Worm (Caenorhabditis elegans): ENCODE measurements around the gene zhit-3.
A peak's percentile ranks its signal among the peaks of the same experiment; 100 is the strongest.

Gene zhit-3

ce11 chrV:10248255-10248979 lies 36.5 kb upstream of the zhit-3 start, which contains the start of gene akt-1:
akt-1 (plus strand) TSS chrV:10248905.
- peak; percentile 17 for TF ChIP-seq elt-2 (tag; optimal IDR thresholded peaks at IDR 0.05)
- no peak for TF ChIP-seq nhr-11 (tag; optimal IDR thresholded peaks at IDR 0.05)
- peak; percentile 1 for TF ChIP-seq pha-4 (tag; optimal IDR thresholded peaks at IDR 0.05)
- no peak for TF ChIP-seq lin-39 (tag; optimal IDR thresholded peaks at IDR 0.05)
- no peak for TF ChIP-seq nhr-12 (tag; optimal IDR thresholded peaks at IDR 0.05)
- peak; percentile 77 for TF ChIP-seq pqm-1 (tag; optimal IDR thresholded peaks at IDR 0.05)
- TF ChIP-seq hmg-11 (tag; optimal IDR thresholded peaks at IDR 0.05): peak; percentile 4
- TF ChIP-seq lsy-12 (tag; optimal IDR thresholded peaks at IDR 0.05): no peak
- no peak for TF ChIP-seq nhr-76 (tag; optimal IDR thresholded peaks at IDR 0.05)

DNA sequence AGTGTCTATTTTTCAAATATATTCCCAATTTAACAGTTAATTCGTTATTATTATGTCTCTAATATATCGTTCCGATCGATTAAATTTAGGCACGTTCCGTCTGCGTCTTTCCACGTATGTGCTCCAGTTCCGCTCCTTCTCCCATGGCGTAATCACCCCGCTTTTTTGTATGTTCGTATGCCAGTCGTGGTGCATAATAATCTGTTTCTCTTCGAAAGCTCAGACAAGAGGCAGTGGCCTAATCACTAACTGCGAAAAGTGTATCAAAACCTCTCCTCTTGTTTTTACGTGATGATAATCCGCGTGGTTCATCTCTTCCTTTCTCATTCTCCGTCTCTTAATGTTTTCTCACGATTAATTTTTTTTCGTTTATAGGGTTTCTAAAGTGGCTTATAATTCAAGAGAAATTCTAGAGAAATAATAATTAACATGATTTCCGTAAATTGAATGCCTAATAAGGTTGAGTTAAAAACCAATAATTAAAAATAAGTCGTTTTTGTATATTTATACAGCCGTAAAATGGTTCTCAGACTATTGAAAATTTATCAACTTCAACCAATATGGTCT lies 35.8 kb upstream of the zhit-3 start:
- no peak for TF ChIP-seq mdl-1 (tag; optimal IDR thresholded peaks at IDR 0.05)
- no peak for TF ChIP-seq tbx-2 (tag; optimal IDR thresholded peaks at IDR 0.05)
- TF ChIP-seq ama-1 (optimal IDR thresholded peaks at IDR 0.05): peak; percentile 75
- no peak for TF ChIP-seq pqm-1 (tag; optimal IDR thresholded peaks at IDR 0.05)
- no peak for TF ChIP-seq egl-27 (tag; optimal IDR thresholded peaks at IDR 0.05)

- TF ChIP-seq nhr-43 (tag; optimal IDR thresholded peaks at IDR 0.05; ENCODE audit: poor library complexity, severe bottlenecking) (no peak), ZK546.5 (tag; optimal IDR thresholded peaks at IDR 0.05) (no peak), egl-27 (tag; optimal IDR thresholded peaks at IDR 0.05) (no peak), ceh-82 (tag; optimal IDR thresholded peaks at IDR 0.05) (no peak), nhr-23 (tag; optimal IDR thresholded peaks at IDR 0.05) (no peak), ztf-11 (tag; optimal IDR thresholded peaks at IDR 0.05) (no peak), nhr-76 (tag; optimal IDR thresholded peaks at IDR 0.05) (no peak), tbx-2 (tag; optimal IDR thresholded peaks at IDR 0.05) (no peak), pqm-1 (tag; optimal IDR thresholded peaks at IDR 0.05) (no peak), nhr-77 (tag; optimal IDR thresholded peaks at IDR 0.05) (no peak), unc-62 (GFP tag; optimal IDR thresholded peaks at IDR 0.05) (no peak), skn-1 (tag; optimal IDR thresholded peaks at IDR 0.05) (no peak), zag-1 (tag; optimal IDR thresholded peaks at IDR 0.05) (no peak), ama-1 (optimal IDR thresholded peaks at IDR 0.05) (no peak), hmg-11 (tag; optimal IDR thresholded peaks at IDR 0.05) (peak; percentile 38), ceh-28 (tag; optimal IDR thresholded peaks at IDR 0.05) (no peak), lin-15B (tag; optimal IDR thresholded peaks at IDR 0.05) (no peak), nhr-237 (tag; optimal IDR thresholded peaks at IDR 0.05) (no peak), nhr-25 (tag; optimal IDR thresholded peaks at IDR 0.05) (no peak), elt-1 (tag; optimal IDR thresholded peaks at IDR 0.05) (no peak), fos-1 (tag; optimal IDR thresholded peaks at IDR 0.05) (no peak), elt-2 (tag; optimal IDR thresholded peaks at IDR 0.05) (peak; percentile 19), nhr-67 (tag; optimal IDR thresholded peaks at IDR 0.05) (no peak), ztf-4 (tag; optimal IDR thresholded peaks at IDR 0.05) (no peak), fkh-10 (GFP tag; optimal IDR thresholded peaks at IDR 0.05) (no peak), fkh-2 (tag; optimal IDR thresholded peaks at IDR 0.05) (no peak), daf-12 (tag; optimal IDR thresholded peaks at IDR 0.05) (no peak), unc-39 (tag; optimal IDR thresholded peaks at IDR 0.05) (no peak), R02D3.7 (tag; optimal IDR thresholded peaks at IDR 0.05) (no peak), eor-1 (tag; optimal IDR thresholded peaks at IDR 0.05) (no peak), nfya-1 (tag; optimal IDR thresholded peaks at IDR 0.05; ENCODE audit: insufficient read depth) (peak; percentile 41), pha-4 (tag; optimal IDR thresholded peaks at IDR 0.05) (peak; percentile 67), elt-3 (tag; optimal IDR thresholded peaks at IDR 0.05) (no peak), nhr-11 (tag; optimal IDR thresholded peaks at IDR 0.05) (no peak), mml-1 (tag; optimal IDR thresholded peaks at IDR 0.05) (no peak), ceh-9 (tag; optimal IDR thresholded peaks at IDR 0.05) (no peak), jun-1 (tag; optimal IDR thresholded peaks at IDR 0.05) (no peak), lin-39 (tag; optimal IDR thresholded peaks at IDR 0.05) (peak; percentile 13), snpc-4 (tag; optimal IDR thresholded peaks at IDR 0.05) (peak; percentile 10), aly-2 (tag; optimal IDR thresholded peaks at IDR 0.05) (no peak), lsy-12 (tag; optimal IDR thresholded peaks at IDR 0.05) (no peak), ceh-16 (tag; optimal IDR thresholded peaks at IDR 0.05) (no peak), egl-5 (tag; optimal IDR thresholded peaks at IDR 0.05) (no peak), sea-2 (GFP tag; optimal IDR thresholded peaks at IDR 0.05) (no peak), nhr-12 (tag; optimal IDR thresholded peaks at IDR 0.05) (no peak)
Measured at ce11 chrV:10246967-10247366, 35.0 kb upstream of the zhit-3 start.
